Fruit fly (Drosophila melanogaster): Measurements from ENCODE around the gene CG10514.

The CG10514 gene

DNA sequence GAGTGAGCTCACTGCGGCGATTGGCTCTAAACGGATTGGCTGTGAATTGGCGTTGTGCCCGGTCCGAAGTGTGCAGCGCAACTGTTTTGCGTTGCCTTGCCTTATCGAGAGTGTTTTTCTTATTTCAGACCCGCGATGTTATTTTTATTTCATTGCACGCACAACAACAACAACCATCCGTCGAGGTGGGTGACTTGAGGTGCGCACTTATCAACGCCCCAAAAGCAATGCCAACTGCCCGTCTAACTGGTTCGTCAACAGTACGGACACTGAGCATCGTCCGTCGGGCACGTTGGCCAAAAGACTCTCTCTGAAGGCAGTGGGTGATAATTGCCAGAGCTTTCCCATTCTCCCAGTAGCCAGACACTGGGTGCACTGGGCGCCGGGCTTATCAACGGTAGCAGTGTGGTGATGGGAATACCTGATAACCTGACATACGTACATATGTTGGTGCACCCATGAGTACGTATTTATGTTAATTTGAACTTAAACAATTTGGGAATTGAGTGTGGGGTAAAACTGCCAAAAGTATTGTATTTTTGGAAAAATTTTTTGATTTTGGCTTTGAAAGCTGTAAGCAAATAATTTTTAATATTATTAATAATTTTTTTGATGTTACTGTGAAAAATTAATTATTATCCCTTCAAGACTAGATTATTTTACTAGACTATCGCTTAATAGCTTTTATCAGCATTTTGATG, 15.8 kb upstream of the CG10514 start, which contains the start of gene CG31102:
Gene CG31102, minus strand, starts transcription at position 275 of the 701 bp plus-strand sequence.
- TF ChIP-seq Sry-β (GFP tag; optimal IDR thresholded peaks at IDR 0.05) (no peak), chn (GFP tag; optimal IDR thresholded peaks at IDR 0.05) (no peak), Hr3 (GFP tag; optimal IDR thresholded peaks at IDR 0.05) (no peak), CG16863 (GFP tag; optimal IDR thresholded peaks at IDR 0.05) (no peak), CG6654 (GFP tag; optimal IDR thresholded peaks at IDR 0.05) (no peak), Opbp (GFP tag; IDR thresholded peaks at IDR 0.05; ENCODE audit: partially characterized antibody) (no peak), CG12769 (tag; optimal IDR thresholded peaks at IDR 0.05) (peak; percentile 80), Dbx (GFP tag; IDR thresholded peaks at IDR 0.05) (0 out of 3 replicates have a peak, but pooled peaks have one; percentile 37), sug (tag; optimal IDR thresholded peaks at IDR 0.05) (peak; percentile 53), Ets65A (GFP tag) (peak; percentile 58), mirr (GFP tag; optimal IDR thresholded peaks at IDR 0.05) (peak; percentile 28), hb (GFP tag; IDR thresholded peaks at IDR 0.05; ENCODE audit: partially characterized antibody) (no peak), gro (GFP tag; optimal IDR thresholded peaks at IDR 0.05) (no peak), lbe (GFP tag; optimal IDR thresholded peaks at IDR 0.05) (peak; percentile 24), Hand (GFP tag; optimal IDR thresholded peaks at IDR 0.05) (no peak), zen2 (GFP tag; IDR thresholded peaks at IDR 0.05; ENCODE audit: partially characterized antibody) (0 out of 3 replicates have a peak, but pooled peaks have one; percentile 39), Spps (tag; optimal IDR thresholded peaks at IDR 0.05) (no peak), Rfx (GFP tag; IDR thresholded peaks at IDR 0.05) (0 out of 2 replicates have a peak, but pooled peaks have one; percentile 12), Jarid2 (GFP tag; optimal IDR thresholded peaks at IDR 0.05) (peak; percentile 16), CG7987 (GFP tag; optimal IDR thresholded peaks at IDR 0.05) (no peak), CG31441 (GFP tag; IDR thresholded peaks at IDR 0.05) (0 out of 2 replicates have a peak, but pooled peaks have one; percentile 36), CG11696 (GFP tag; IDR thresholded peaks at IDR 0.05) (peak; percentile 53; the same call in 1 of the 2 replicates), CG10543 (GFP tag; optimal IDR thresholded peaks at IDR 0.05) (peak; percentile 32), ato (GFP tag; IDR thresholded peaks at IDR 0.05; ENCODE audit: partially characterized antibody) (no peak), her (GFP tag; optimal IDR thresholded peaks at IDR 0.05) (no peak), CG18599 (GFP tag; optimal IDR thresholded peaks at IDR 0.05) (peak; percentile 13), chinmo (GFP tag; IDR thresholded peaks at IDR 0.05; ENCODE audit: partially characterized antibody) (peak; percentile 85; the same call in 3 of the 4 replicates), dysf (GFP tag; IDR thresholded peaks at IDR 0.05) (0 out of 3 replicates have a peak, but pooled peaks have one; percentile 21), MTF-1 (GFP tag; optimal IDR thresholded peaks at IDR 0.05; ENCODE audit: borderline replicate concordance) (no peak), CG32767 (GFP tag; IDR thresholded peaks at IDR 0.05) (no peak), sd (tag; optimal IDR thresholded peaks at IDR 0.05) (no peak), exex (tag; optimal IDR thresholded peaks at IDR 0.05) (peak; percentile 78), grn (GFP tag; optimal IDR thresholded peaks at IDR 0.05) (peak; percentile 74), grau (tag; optimal IDR thresholded peaks at IDR 0.05) (no peak), dmrt99B (tag; optimal IDR thresholded peaks at IDR 0.05) (peak; percentile 1), CG34422 (GFP tag; IDR thresholded peaks at IDR 0.05) (0 out of 3 replicates have a peak, but pooled peaks have one; percentile 18), ci (GFP tag; IDR thresholded peaks at IDR 0.05) (0 out of 3 replicates have a peak, but pooled peaks have one; percentile 39), CG34376 (GFP tag; optimal IDR thresholded peaks at IDR 0.05) (peak; percentile 11), ham (GFP tag; IDR thresholded peaks at IDR 0.05) (no peak), HLH4C (GFP tag; IDR thresholded peaks at IDR 0.05; ENCODE audit: partially characterized antibody) (no peak), GATAe (GFP tag; conservative IDR thresholded peaks at IDR 0.05) (0 out of 2 replicates have a peak, but pooled peaks have one; percentile 29), BEAF-32 (GFP tag; optimal IDR thresholded peaks at IDR 0.05) (no peak), Drgx (GFP tag; IDR thresholded peaks at IDR 0.05) (0 out of 2 replicates have a peak, but pooled peaks have one; percentile 12), E2f1 (GFP tag; IDR thresholded peaks at IDR 0.05) (no peak), Dp (GFP tag; optimal IDR thresholded peaks at IDR 0.05) (no peak), wek (GFP tag; optimal IDR thresholded peaks at IDR 0.05) (no peak)
